Worm (Caenorhabditis elegans) whole organism, mixed stage, embryonic: ENCODE data around the gene Y49E10.16.

Source experiments
- bed-3 ChIP-seq: fragments of 200-800 bp; sonication (Bioruptor generic); optimal IDR thresholded peaks from 3 replicates; lab custom pipeline; 2018; ENCODE audit warnings: mild to moderate bottlenecking, missing genetic modification characterization, moderate library complexity, missing compliant biosample characterization
- blmp-1 ChIP-seq: fragments of 150-350 bp; optimal IDR thresholded peaks from 2 replicates; lab custom pipeline; 2014; ENCODE audit warnings: missing biosample characterization, missing genetic modification characterization
- ceh-39 ChIP-seq: fragments of 150-350 bp; optimal IDR thresholded peaks from 2 replicates; lab custom pipeline; 2014; ENCODE audit warnings: missing biosample characterization, missing genetic modification characterization
- ceh-43 ChIP-seq: fragments of 200-800 bp; sonication (Bioruptor generic); optimal IDR thresholded peaks from 2 replicates; lab custom pipeline; 2018; ENCODE audit warnings: mild to moderate bottlenecking, missing genetic modification characterization, moderate library complexity, missing compliant biosample characterization
- ces-1 ChIP-seq: fragments of 150-350 bp; optimal IDR thresholded peaks from 2 replicates; lab custom pipeline; 2014; ENCODE audit warnings: missing biosample characterization, missing genetic modification reagents, missing genetic modification characterization
- cnd-1 ChIP-seq: fragments of 200-800 bp; sonication (Bioruptor generic); optimal IDR thresholded peaks from 2 replicates; lab custom pipeline; 2018; ENCODE audit warnings: mild to moderate bottlenecking, missing genetic modification characterization, missing compliant biosample characterization
- drap-1 ChIP-seq: fragments of 200-800 bp; sonication (Bioruptor generic); optimal IDR thresholded peaks from 3 replicates; lab custom pipeline; 2018; ENCODE audit warnings: mild to moderate bottlenecking, missing genetic modification characterization, missing compliant biosample characterization
- elt-1 ChIP-seq: sonication (generic microtip); optimal IDR thresholded peaks from 2 replicates; lab custom pipeline; 2017; ENCODE audit warnings: missing genetic modification characterization, mild to moderate bottlenecking, missing compliant biosample characterization, antibody characterized with exemption, moderate library complexity, borderline replicate concordance; ENCODE audit not compliant: insufficient read depth
- elt-3 ChIP-seq: fragments of 150-350 bp; optimal IDR thresholded peaks from 2 replicates; lab custom pipeline; 2014; ENCODE audit warnings: missing biosample characterization, missing genetic modification characterization
- flh-1 ChIP-seq: fragments of 200-800 bp; sonication (Bioruptor generic); optimal IDR thresholded peaks from 2 replicates; lab custom pipeline; 2018; ENCODE audit warnings: mild to moderate bottlenecking, missing genetic modification characterization, moderate library complexity, missing compliant biosample characterization
- ham-2 ChIP-seq: fragments of 200-800 bp; sonication (Bioruptor generic); optimal IDR thresholded peaks from 2 replicates; lab custom pipeline; 2018; ENCODE audit warnings: mild to moderate bottlenecking, missing genetic modification characterization, missing compliant biosample characterization
- hlh-1 ChIP-seq: fragments of 150-350 bp; optimal IDR thresholded peaks from 2 replicates; lab custom pipeline; 2014; ENCODE audit warnings: missing biosample characterization, missing genetic modification reagents, missing genetic modification characterization
- lin-13 ChIP-seq: fragments of 150-350 bp; optimal IDR thresholded peaks from 2 replicates; lab custom pipeline; 2014; ENCODE audit warnings: missing biosample characterization, missing genetic modification characterization
- lin-32 ChIP-seq: fragments of 200-800 bp; sonication (Bioruptor generic); optimal IDR thresholded peaks from 2 replicates; lab custom pipeline; 2018; ENCODE audit warnings: mild to moderate bottlenecking, missing genetic modification characterization, missing compliant biosample characterization
- mab-5 ChIP-seq: fragments of 150-350 bp; optimal IDR thresholded peaks from 2 replicates; lab custom pipeline; 2014; ENCODE audit warnings: missing biosample characterization, missing genetic modification characterization
- mep-1 ChIP-seq: fragments of 150-350 bp; optimal IDR thresholded peaks from 2 replicates; lab custom pipeline; 2017; ENCODE audit warnings: missing biosample characterization, missing genetic modification reagents, missing genetic modification characterization, inconsistent platforms
- mls-2 ChIP-seq: sonication (generic microtip); optimal IDR thresholded peaks from 2 replicates; lab custom pipeline; 2016; ENCODE audit warnings: mild to moderate bottlenecking, missing genetic modification characterization, moderate library complexity, missing compliant biosample characterization
- nhr-12 ChIP-seq: fragments of 150-350 bp; optimal IDR thresholded peaks from 2 replicates; lab custom pipeline; 2014; ENCODE audit warnings: missing biosample characterization, missing genetic modification characterization
- nhr-2 ChIP-seq: fragments of 150-350 bp; optimal IDR thresholded peaks from 2 replicates; lab custom pipeline; 2014; ENCODE audit warnings: missing biosample characterization, missing genetic modification characterization
- nhr-237 ChIP-seq: fragments of 150-350 bp; optimal IDR thresholded peaks from 2 replicates; lab custom pipeline; 2014; ENCODE audit warnings: missing biosample characterization, missing genetic modification characterization
- nhr-28 ChIP-seq: fragments of 150-350 bp; optimal IDR thresholded peaks from 2 replicates; lab custom pipeline; 2014; ENCODE audit warnings: missing biosample characterization, missing genetic modification characterization
- nhr-76 ChIP-seq: sonication (generic microtip); optimal IDR thresholded peaks from 2 replicates; lab custom pipeline; 2017; ENCODE audit warnings: missing biosample characterization, missing genetic modification characterization
- pha-4 ChIP-seq: fragments of 150-350 bp; optimal IDR thresholded peaks from 2 replicates; lab custom pipeline; 2018; ENCODE audit warnings: missing biosample characterization, missing genetic modification reagents, missing genetic modification characterization
- snpc-4 ChIP-seq: fragments of 150-350 bp; optimal IDR thresholded peaks from 2 replicates; lab custom pipeline; 2014; ENCODE audit warnings: missing biosample characterization, missing genetic modification characterization
- sptf-1 ChIP-seq: sonication (generic microtip); optimal IDR thresholded peaks from 2 replicates; lab custom pipeline; 2017; ENCODE audit warnings: mild to moderate bottlenecking, missing genetic modification characterization, moderate library complexity, missing compliant biosample characterization
- unc-120 ChIP-seq: sonication (generic microtip); optimal IDR thresholded peaks from 2 replicates; lab custom pipeline; 2017; ENCODE audit warnings: missing genetic modification characterization, missing compliant biosample characterization; ENCODE audit not compliant: poor library complexity, severe bottlenecking
- unc-39 ChIP-seq: fragments of 150-350 bp; optimal IDR thresholded peaks from 2 replicates; lab custom pipeline; 2014; ENCODE audit warnings: missing biosample characterization, missing genetic modification characterization
- unc-62 ChIP-seq: fragments of 150-350 bp; optimal IDR thresholded peaks from 2 replicates; lab custom pipeline; 2014; ENCODE audit warnings: missing biosample characterization, missing genetic modification reagents, missing genetic modification characterization
- zip-8 ChIP-seq: fragments of 150-350 bp; optimal IDR thresholded peaks from 2 replicates; lab custom pipeline; 2014; ENCODE audit warnings: missing biosample characterization, missing genetic modification characterization
- ztf-11 ChIP-seq: fragments of 150-350 bp; optimal IDR thresholded peaks from 2 replicates; lab custom pipeline; 2014; ENCODE audit warnings: missing biosample characterization, missing genetic modification characterization

Y49E10.16 gene

ce11 chrIII:12453785-12454184 is 23.5 kb downstream of the Y49E10.16 start:
- TF ChIP-seq elt-3 (no peak), flh-1 (GFP tag; lab: Kevin White, UChicago) (no peak), pha-4 (tag; lab: Kevin White, UChicago) (no peak), hlh-1 (tag; lab: Kevin White, UChicago) (no peak), nhr-2 (no peak), unc-62 (no peak), nhr-76 (tag; lab: Kevin White, UChicago) (no peak), lin-32 (GFP tag; lab: Kevin White, UChicago) (no peak), ceh-43 (GFP tag; lab: Kevin White, UChicago) (no peak), cnd-1 (tag; lab: Kevin White, UChicago) (no peak), ztf-11 (tag; lab: Kevin White, UChicago) (no peak), sptf-1 (tag; lab: Kevin White, UChicago) (no peak)

- TF ChIP-seq mab-5 (tag; lab: Kevin White, UChicago) (no peak), pha-4 (tag; lab: Kevin White, UChicago) (no peak), lin-13 (no peak), sptf-1 (tag; lab: Kevin White, UChicago) (no peak), unc-39 (tag; lab: Kevin White, UChicago) (no peak), blmp-1 (tag; lab: Kevin White, UChicago) (no peak), mep-1 (no peak), ceh-39 (no peak), ztf-11 (tag; lab: Kevin White, UChicago) (no peak), nhr-28 (tag; lab: Kevin White, UChicago) (no peak), snpc-4 (tag; lab: Kevin White, UChicago) (no peak), nhr-237 (no peak), nhr-76 (tag; lab: Kevin White, UChicago) (no peak), mls-2 (tag; lab: Kevin White, UChicago) (no peak)
These were observed 25.5 kb downstream of the Y49E10.16 start for ce11 chrIII:12455651-12456420.

- TF ChIP-seq hlh-1 (tag; lab: Kevin White, UChicago), result no peak
- peak; percentile 10 for TF ChIP-seq mep-1
These were observed 26.7 kb downstream of the Y49E10.16 start, which contains the start of the genes scav-3 and Y49E10.21 for ce11 chrIII:12456801-12457647. TSS of gene scav-3 (minus strand) at chrIII:12456850. TSS of gene Y49E10.21 (plus strand) at chrIII:12457597.

- TF ChIP-seq elt-1 (tag; lab: Kevin White, UChicago) (no peak), cnd-1 (tag; lab: Kevin White, UChicago) (no peak), nhr-12 (tag; lab: Kevin White, UChicago) (no peak), drap-1 (GFP tag; lab: Kevin White, UChicago) (no peak), ceh-39 (no peak), ces-1 (GFP tag; lab: Kevin White, UChicago) (no peak), nhr-237 (no peak), zip-8 (no peak), sptf-1 (tag; lab: Kevin White, UChicago) (no peak), snpc-4 (tag; lab: Kevin White, UChicago) (no peak), nhr-2 (no peak), unc-120 (tag; lab: Kevin White, UChicago) (no peak), hlh-1 (tag; lab: Kevin White, UChicago) (no peak), mep-1 (no peak), lin-32 (GFP tag; lab: Kevin White, UChicago) (no peak), bed-3 (GFP tag; lab: Kevin White, UChicago) (no peak), mab-5 (tag; lab: Kevin White, UChicago) (no peak), ham-2 (GFP tag; lab: Kevin White, UChicago) (no peak)
These were observed 28.7 kb downstream of the Y49E10.16 start for ce11 chrIII:12458970-12459369.
